Fruit fly (Drosophila melanogaster) whole organism, embryonic: ENCODE results near the gene CG9550.

ENCODE experiments used
- CG10147 ChIP-seq: fragments of 200-800 bp; sonication (Bioruptor generic); optimal IDR thresholded peaks from 2 replicates; lab custom pipeline; 2019; ENCODE audit warnings: missing biosample characterization, mild to moderate bottlenecking, missing genetic modification characterization, moderate library complexity
- CG1024 ChIP-seq: fragments of 200-800 bp; sonication (Bioruptor generic); IDR thresholded peaks from 2 replicates; pipeline ENCODE4 v1.3.6; 2022; ENCODE audit warnings: missing biosample characterization, missing genetic modification characterization
- CG10543 ChIP-seq: fragments of 200-800 bp; sonication (Bioruptor generic); optimal IDR thresholded peaks from 3 replicates; lab custom pipeline; 2017; ENCODE audit warnings: missing biosample characterization, mild to moderate bottlenecking, missing genetic modification characterization, moderate library complexity
- CG10654 ChIP-seq: fragments of 200-800 bp; sonication (Bioruptor generic); optimal IDR thresholded peaks from 2 replicates; lab custom pipeline; 2016; ENCODE audit warnings: missing biosample characterization, missing genetic modification characterization
- CG11085 ChIP-seq: fragments of 200-800 bp; sonication (Bioruptor generic); IDR thresholded peaks from 2 replicates; pipeline ENCODE4 v1.3.6; 2022; ENCODE audit warnings: missing biosample characterization, missing genetic modification characterization
- CG11695 ChIP-seq: fragments of 200-800 bp; sonication (Bioruptor generic); IDR thresholded peaks from 3 replicates; pipeline ENCODE4 v1.3.6; 2022; ENCODE audit warnings: missing biosample characterization, missing genetic modification characterization
- CG12299 ChIP-seq: fragments of 200-800 bp; sonication (Bioruptor generic); optimal IDR thresholded peaks from 2 replicates; lab custom pipeline; 2018; ENCODE audit warnings: missing biosample characterization, mild to moderate bottlenecking, missing genetic modification characterization
- CG12659 ChIP-seq: fragments of 200-800 bp; sonication (Bioruptor generic); optimal IDR thresholded peaks from 3 replicates; lab custom pipeline; 2017; ENCODE audit warnings: mild to moderate bottlenecking, missing biosample characterization, missing genetic modification reagents, missing genetic modification characterization
- CG12769 ChIP-seq: fragments of 200-800 bp; sonication (Bioruptor generic); optimal IDR thresholded peaks from 2 replicates; lab custom pipeline; 2019; ENCODE audit warnings: missing biosample characterization, mild to moderate bottlenecking, missing genetic modification characterization, moderate library complexity
- CG14441 ChIP-seq: fragments of 200-800 bp; sonication (Bioruptor generic); IDR thresholded peaks from 2 replicates; pipeline ENCODE4 v1.3.6; 2022; ENCODE audit warnings: missing biosample characterization, missing genetic modification characterization
- CG1792 ChIP-seq: fragments of 200-800 bp; sonication (Bioruptor generic); optimal IDR thresholded peaks from 2 replicates; lab custom pipeline; 2016; ENCODE audit warnings: missing biosample characterization, missing genetic modification characterization
- CG18011 ChIP-seq: fragments of 200-800 bp; sonication (Bioruptor generic); optimal IDR thresholded peaks from 2 replicates; lab custom pipeline; 2017; ENCODE audit warnings: missing biosample characterization, missing genetic modification characterization, mild to moderate bottlenecking, moderate library complexity, missing genotype
- CG18764 ChIP-seq: fragments of 200-800 bp; sonication (Bioruptor generic); optimal IDR thresholded peaks from 3 replicates; lab custom pipeline; 2016; ENCODE audit warnings: missing biosample characterization, missing genetic modification characterization
- CG2875 ChIP-seq: fragments of 200-800 bp; sonication (Bioruptor generic); optimal IDR thresholded peaks from 2 replicates; lab custom pipeline; 2017; ENCODE audit warnings: missing biosample characterization, mild to moderate bottlenecking, missing genetic modification characterization, missing genetic modification reagents
- CG2889 ChIP-seq: fragments of 200-800 bp; sonication (Bioruptor generic); IDR thresholded peaks from 3 replicates; pipeline ENCODE4 v1.3.6; 2022; ENCODE audit warnings: missing biosample characterization, missing genetic modification characterization
- CG31224 ChIP-seq: fragments of 200-800 bp; sonication (Bioruptor generic); IDR thresholded peaks from 2 replicates; pipeline ENCODE4 v1.3.6; 2022; ENCODE audit warnings: missing biosample characterization, missing genetic modification characterization
- CG3163 ChIP-seq: fragments of 200-800 bp; sonication (Bioruptor generic); optimal IDR thresholded peaks from 3 replicates; lab custom pipeline; 2016; ENCODE audit warnings: missing biosample characterization, missing genetic modification characterization
- CG32767 ChIP-seq: fragments of 200-800 bp; sonication (Bioruptor generic); IDR thresholded peaks from 2 replicates; pipeline ENCODE4 v1.3.6; 2022; ENCODE audit warnings: missing biosample characterization, missing genetic modification characterization
- CG32772 ChIP-seq: fragments of 200-800 bp; sonication (Bioruptor generic); IDR thresholded peaks from 2 replicates; pipeline ENCODE4 v1.3.6; 2022; ENCODE audit warnings: missing biosample characterization, missing genetic modification characterization
- CG42726 ChIP-seq: fragments of 200-800 bp; sonication (Bioruptor generic); IDR thresholded peaks from 2 replicates; pipeline ENCODE4 v1.3.6; 2022; ENCODE audit warnings: missing biosample characterization, missing genetic modification characterization; ENCODE audit not compliant: partially characterized antibody
- CG4282 ChIP-seq: fragments of 200-800 bp; sonication (Bioruptor generic); optimal IDR thresholded peaks from 2 replicates; lab custom pipeline; 2016; ENCODE audit warnings: missing biosample characterization, missing genetic modification characterization
- CG4854 ChIP-seq: fragments of 200-800 bp; sonication (Bioruptor generic); optimal IDR thresholded peaks from 2 replicates; lab custom pipeline; 2016; ENCODE audit warnings: missing biosample characterization, missing genetic modification characterization, inconsistent platforms
- CG5180 ChIP-seq: fragments of 200-800 bp; sonication (Bioruptor generic); optimal IDR thresholded peaks from 3 replicates; lab custom pipeline; 2017; ENCODE audit warnings: missing biosample characterization, missing genetic modification characterization, mild to moderate bottlenecking, moderate library complexity, missing genetic modification reagents
- CG8359 ChIP-seq: fragments of 200-800 bp; sonication (Bioruptor generic); optimal IDR thresholded peaks from 2 replicates; lab custom pipeline; 2017; ENCODE audit warnings: missing biosample characterization, mild to moderate bottlenecking, missing genetic modification characterization, borderline replicate concordance
- CG9876 ChIP-seq: fragments of 200-800 bp; sonication (Bioruptor generic); optimal IDR thresholded peaks from 2 replicates; lab custom pipeline; 2016; ENCODE audit warnings: missing biosample characterization, missing genetic modification characterization
- HLHmδ ChIP-seq: fragments of 200-800 bp; sonication (Bioruptor generic); optimal IDR thresholded peaks from 2 replicates; lab custom pipeline; 2018; ENCODE audit warnings: missing biosample characterization, mild to moderate bottlenecking, missing genetic modification characterization, moderate library complexity
- Med ChIP-seq: fragments of 200-800 bp; sonication (Bioruptor generic); peaks from one replicate; lab custom pipeline; 2016; ENCODE audit warnings: missing biosample characterization, missing genetic modification characterization, mild to moderate bottlenecking, inconsistent platforms, moderate library complexity
- Meics ChIP-seq: fragments of 200-800 bp; sonication (Bioruptor generic); optimal IDR thresholded peaks from 2 replicates; lab custom pipeline; 2017; ENCODE audit warnings: missing biosample characterization, mild to moderate bottlenecking, missing genetic modification characterization
- NK7.1 ChIP-seq: fragments of 200-800 bp; sonication (Bioruptor generic); optimal IDR thresholded peaks from 3 replicates; lab custom pipeline; 2016; ENCODE audit warnings: missing biosample characterization, missing genetic modification characterization
- Oli ChIP-seq: fragments of 200-800 bp; sonication (Bioruptor generic); optimal IDR thresholded peaks from 2 replicates; lab custom pipeline; 2018; ENCODE audit warnings: missing biosample characterization, mild to moderate bottlenecking, missing genetic modification characterization, moderate library complexity
- Stat92E ChIP-seq, 3 experiments: fragments of >200 bp in 2 of 3; fragments of 200-800 bp in 1 of 3; sonication (Bioruptor generic) in 1 of 3; optimal IDR thresholded peaks; 2 replicates each; lab custom pipeline; 2017 to 2019; ENCODE audit warnings: missing biosample characterization in 3 of 3, missing genetic modification characterization in 3 of 3, mild to moderate bottlenecking in 1 of 3, moderate library complexity in 1 of 3
- bsh ChIP-seq, 2 experiments: fragments of 200-800 bp; sonication (Bioruptor generic); optimal IDR thresholded peaks; 2 replicates each; lab custom pipeline; 2017 to 2018; ENCODE audit warnings: mild to moderate bottlenecking in 2 of 2, missing biosample characterization in 2 of 2, missing genetic modification characterization in 2 of 2, moderate library complexity in 1 of 2
- chif ChIP-seq, 2 experiments: fragments of 200-800 bp; sonication (Bioruptor generic); optimal IDR thresholded peaks; 3 replicates each; lab custom pipeline; 2016; ENCODE audit warnings: missing biosample characterization in 2 of 2, missing genetic modification characterization in 2 of 2
- ci ChIP-seq: fragments of 200-800 bp; sonication (Bioruptor generic); IDR thresholded peaks from 3 replicates; pipeline ENCODE4 v1.3.6; 2022; ENCODE audit warnings: missing biosample characterization, missing genetic modification characterization
- hbn ChIP-seq: fragments of 200-800 bp; sonication (Bioruptor generic); IDR thresholded peaks from 2 replicates; pipeline ENCODE4 v1.3.6; 2022; ENCODE audit warnings: missing biosample characterization, missing genetic modification characterization; ENCODE audit not compliant: partially characterized antibody
- hkb ChIP-seq, 2 experiments: fragments of 200-800 bp in 1 of 2; fragments of >200 bp in 1 of 2; sonication (Bioruptor generic) in 1 of 2; IDR thresholded peaks in 1 of 2; optimal IDR thresholded peaks in 1 of 2; 2 replicates each; pipeline versions ENCODE4 v1.3.6 to Lab custom; 2017 to 2022; ENCODE audit warnings: missing biosample characterization in 1 of 2, missing genetic modification characterization in 1 of 2
- lola ChIP-seq, 3 experiments: fragments of >200 bp in 2 of 3; fragments of 200-800 bp in 1 of 3; sonication (Bioruptor generic) in 1 of 3; optimal IDR thresholded peaks; 2 replicates each; lab custom pipeline; 2017 to 2019; ENCODE audit warnings: missing biosample characterization in 3 of 3, missing genetic modification characterization in 3 of 3, mild to moderate bottlenecking in 1 of 3, moderate library complexity in 1 of 3
- nerfin-2 ChIP-seq: fragments of 200-800 bp; sonication (Bioruptor generic); IDR thresholded peaks from 2 replicates; pipeline ENCODE4 v1.3.6; 2022; ENCODE audit warnings: missing biosample characterization, missing genetic modification characterization; ENCODE audit not compliant: partially characterized antibody
- onecut ChIP-seq: fragments of 200-800 bp; sonication (Bioruptor generic); IDR thresholded peaks from 2 replicates; pipeline ENCODE4 v1.3.6; 2022; ENCODE audit warnings: missing biosample characterization, missing genetic modification characterization
- pho ChIP-seq: fragments of 200-800 bp; sonication (Bioruptor generic); optimal IDR thresholded peaks from 2 replicates; lab custom pipeline; 2016; ENCODE audit warnings: missing biosample characterization, missing genetic modification characterization
- pita ChIP-seq: fragments of 200-800 bp; sonication (Bioruptor generic); optimal IDR thresholded peaks from 2 replicates; lab custom pipeline; 2017; ENCODE audit warnings: missing biosample characterization, mild to moderate bottlenecking, missing genetic modification characterization
- row ChIP-seq: fragments of 200-800 bp; sonication (Bioruptor generic); IDR thresholded peaks from 3 replicates; pipeline ENCODE4 v1.3.6; 2022; ENCODE audit warnings: missing biosample characterization, missing genetic modification characterization
- schlank ChIP-seq: fragments of 200-800 bp; sonication (Bioruptor generic); optimal IDR thresholded peaks from 2 replicates; lab custom pipeline; 2018; ENCODE audit warnings: missing biosample characterization, mild to moderate bottlenecking, missing genetic modification characterization
- sens ChIP-seq: fragments of 200-800 bp; sonication (Bioruptor generic); peaks from one replicate; lab custom pipeline; 2016; ENCODE audit warnings: missing biosample characterization, missing genetic modification characterization
- ssp ChIP-seq: fragments of 200-800 bp; sonication (Bioruptor generic); IDR thresholded peaks from 2 replicates; pipeline ENCODE4 v1.3.6; 2022; ENCODE audit warnings: missing biosample characterization, missing genetic modification characterization
- tll ChIP-seq, 2 experiments: fragments of 200-800 bp in 1 of 2; fragments of >200 bp in 1 of 2; sonication (Bioruptor generic) in 1 of 2; optimal IDR thresholded peaks; 2 replicates each; lab custom pipeline; 2017 to 2019; ENCODE audit warnings: missing biosample characterization in 2 of 2, missing genetic modification characterization in 2 of 2, mild to moderate bottlenecking in 1 of 2, moderate library complexity in 1 of 2
- zen ChIP-seq: fragments of 200-800 bp; sonication (Bioruptor generic); optimal IDR thresholded peaks from 3 replicates; lab custom pipeline; 2018; ENCODE audit warnings: missing biosample characterization, mild to moderate bottlenecking, missing genetic modification characterization, moderate library complexity

The CG9550 gene

dm6 chr2L:6480212-6480994 lies 16.4 kb upstream of the CG9550 start, which contains the start of the genes Sec61alpha and Daxx (continued):
- peak; percentile 68 for TF ChIP-seq NK7.1
- TF ChIP-seq pita, result no peak
- TF ChIP-seq CG4854, result peak; percentile 64
- peak; percentile 73 for TF ChIP-seq zen (tag; lab: Kevin White, UChicago)
- TF ChIP-seq CG4282 (GFP tag; lab: Kevin White, UChicago), result peak; percentile 77
- TF ChIP-seq CG42726 (GFP tag; lab: Robert Waterston, UW), result peak; percentile 100
- TF ChIP-seq CG14441 (GFP tag; lab: Robert Waterston, UW), result peak; percentile 83
- TF ChIP-seq ci (GFP tag; lab: Robert Waterston, UW), result peak; percentile 79
- TF ChIP-seq CG10543 (GFP tag; lab: Kevin White, UChicago), result peak; percentile 76
- peak; percentile 73 for TF ChIP-seq ssp (GFP tag; lab: Robert Waterston, UW)
- peak; percentile 80 for TF ChIP-seq CG11085 (GFP tag; lab: Robert Waterston, UW)
- TF ChIP-seq CG8359 (GFP tag; lab: Kevin White, UChicago), result peak; percentile 10
- peak; percentile 4 to 69 for TF ChIP-seq tll (GFP tag; optimal IDR thresholded peaks at IDR 0.05; lab: Kevin White, UChicago)
- TF ChIP-seq bsh (GFP tag; optimal IDR thresholded peaks at IDR 0.05; lab: Kevin White, UChicago), result peak in 1 of 2 experiments; percentile 77
- TF ChIP-seq CG18764, result peak; percentile 70
- peak; percentile 85 for TF ChIP-seq CG9876 (GFP tag; lab: Kevin White, UChicago)
- peak in 1 of 3 experiments; percentile 67 for TF ChIP-seq lola (GFP tag; optimal IDR thresholded peaks at IDR 0.05; lab: Kevin White, UChicago)
- TF ChIP-seq HLHmδ (GFP tag; lab: Kevin White, UChicago), result peak; percentile 79
- peak; percentile 99 for TF ChIP-seq nerfin-2 (GFP tag; lab: Robert Waterston, UW)
- TF ChIP-seq CG31224 (GFP tag; lab: Robert Waterston, UW), result peak; percentile 72
- no peak for TF ChIP-seq CG5180 (GFP tag; lab: Kevin White, UChicago)
- no peak for TF ChIP-seq Stat92E (GFP tag; optimal IDR thresholded peaks at IDR 0.05; lab: Kevin White, UChicago)
- TF ChIP-seq onecut, result peak; percentile 67
- TF ChIP-seq CG12769 (tag; lab: Kevin White, UChicago), result peak; percentile 56
- peak; percentile 95 for TF ChIP-seq CG18011 (GFP tag; lab: Kevin White, UChicago)
- peak; percentile 98 for TF ChIP-seq Med (GFP tag; lab: Kevin White, UChicago)
- TF ChIP-seq CG10654, result peak; percentile 82
- peak; percentile 85 for TF ChIP-seq CG10147 (GFP tag; lab: Kevin White, UChicago)
- peak; percentile 73 for TF ChIP-seq CG3163 (GFP tag; lab: Kevin White, UChicago)
- peak; percentile 98 for TF ChIP-seq sens (GFP tag; lab: Kevin White, UChicago)

dm6 chr2L:6481310-6481738 lies 15.5 kb upstream of the CG9550 start:
- TF ChIP-seq CG1792 (GFP tag; lab: Kevin White, UChicago), result no peak
- peak; percentile 75 for TF ChIP-seq CG32772 (GFP tag; lab: Robert Waterston, UW)
- no peak for TF ChIP-seq CG2889 (GFP tag; lab: Robert Waterston, UW)
- no peak for TF ChIP-seq schlank (tag; lab: Kevin White, UChicago)
- peak; percentile 22; the same call in 1 of the 3 replicates for TF ChIP-seq row (GFP tag; lab: Robert Waterston, UW)
- TF ChIP-seq CG32767, result no peak
- peak; percentile 5 for TF ChIP-seq hkb (optimal IDR thresholded peaks at IDR 0.05; lab: Kevin White, UChicago)
- TF ChIP-seq hkb (GFP tag; IDR thresholded peaks at IDR 0.05; lab: Robert Waterston, UW), result no peak
- no peak for TF ChIP-seq chif (GFP tag; optimal IDR thresholded peaks at IDR 0.05; lab: Kevin White, UChicago)
- no peak for TF ChIP-seq CG1024 (GFP tag; lab: Robert Waterston, UW)
- no peak for TF ChIP-seq pho (GFP tag; lab: Kevin White, UChicago)
- no peak for TF ChIP-seq CG2875 (GFP tag; lab: Kevin White, UChicago)
- peak; percentile 17 for TF ChIP-seq CG12659 (GFP tag; lab: Kevin White, UChicago)
- TF ChIP-seq Meics, result peak; percentile 2
- TF ChIP-seq Oli (tag; lab: Kevin White, UChicago), result no peak
- TF ChIP-seq CG12299 (tag; lab: Kevin White, UChicago), result no peak
- TF ChIP-seq hbn (GFP tag; lab: Robert Waterston, UW), result peak; percentile 35
- no peak for TF ChIP-seq CG5180 (GFP tag; lab: Kevin White, UChicago)
- peak; percentile 62 for TF ChIP-seq CG11695
